Worm (Caenorhabditis elegans) whole organism, young adult: ENCODE data around the gene srsx-39.

Source experiments
- B0019.2 ChIP-seq: fragments of 200-800 bp; sonication (Bioruptor generic); conservative IDR thresholded peaks from 2 replicates; pipeline ENCODE4 v1.3.6; 2022; ENCODE audit warnings: missing genetic modification reagents, missing genetic modification characterization, missing compliant biosample characterization
- B0261.1 ChIP-seq: sonication (generic microtip); optimal IDR thresholded peaks from 2 replicates; lab custom pipeline; 2016; ENCODE audit warnings: mild to moderate bottlenecking, missing genetic modification characterization, moderate library complexity, missing compliant biosample characterization
- C17E4.6 ChIP-seq: fragments of 200-800 bp; sonication (Bioruptor generic); IDR thresholded peaks from 2 replicates; pipeline ENCODE4 v1.3.6; 2022; ENCODE audit warnings: missing genetic modification reagents, missing genetic modification characterization, missing compliant biosample characterization
- D2030.7 ChIP-seq: fragments of 200-800 bp; sonication (Bioruptor generic); IDR thresholded peaks from 2 replicates; pipeline ENCODE4 v1.3.6; 2022; ENCODE audit warnings: missing genetic modification reagents, missing genetic modification characterization, missing compliant biosample characterization
- Y79H2A.3 ChIP-seq: fragments of 200-800 bp; sonication (Bioruptor generic); conservative IDR thresholded peaks from 2 replicates; pipeline ENCODE4 v1.3.6; 2022; ENCODE audit warnings: missing genetic modification reagents, missing genetic modification characterization, missing compliant biosample characterization
- ZK185.1 ChIP-seq: sonication (generic microtip); optimal IDR thresholded peaks from 2 replicates; lab custom pipeline; 2016; ENCODE audit warnings: mild to moderate bottlenecking, missing genetic modification characterization, missing compliant biosample characterization; ENCODE audit not compliant: poor library complexity, severe bottlenecking
- akir-1 ChIP-seq: fragments of 200-800 bp; sonication (Bioruptor generic); optimal IDR thresholded peaks from 2 replicates; lab custom pipeline; 2018; ENCODE audit warnings: mild to moderate bottlenecking, missing genetic modification characterization, moderate library complexity, missing compliant biosample characterization
- aptf-2 ChIP-seq: fragments of 200-800 bp; sonication (Bioruptor generic); conservative IDR thresholded peaks from 2 replicates; pipeline ENCODE4 v1.3.6; 2022; ENCODE audit warnings: missing genetic modification reagents, missing genetic modification characterization, missing compliant biosample characterization
- aptf-3 ChIP-seq: fragments of 200-800 bp; sonication (Bioruptor generic); IDR thresholded peaks from 2 replicates; pipeline ENCODE4 v1.3.6; 2022; ENCODE audit warnings: missing genetic modification characterization, missing compliant biosample characterization
- atf-7 ChIP-seq: sonication (generic microtip); optimal IDR thresholded peaks from 2 replicates; lab custom pipeline; 2017; ENCODE audit warnings: mild to moderate bottlenecking, missing genetic modification characterization, missing compliant biosample characterization
- athp-1 ChIP-seq: sonication (generic microtip); optimal IDR thresholded peaks from 2 replicates; lab custom pipeline; 2017; ENCODE audit warnings: mild to moderate bottlenecking, missing genetic modification characterization, missing compliant biosample characterization
- ccch-3 ChIP-seq: fragments of 200-800 bp; sonication (Bioruptor generic); optimal IDR thresholded peaks from 2 replicates; lab custom pipeline; 2018; ENCODE audit warnings: mild to moderate bottlenecking, missing genetic modification characterization, missing compliant biosample characterization
- ceh-100 ChIP-seq: fragments of 200-800 bp; sonication (Bioruptor generic); IDR thresholded peaks from 2 replicates; pipeline ENCODE4 v1.3.6; 2022; ENCODE audit warnings: missing genetic modification reagents, missing genetic modification characterization, missing compliant biosample characterization
- ceh-27 ChIP-seq: fragments of 200-800 bp; sonication (Bioruptor generic); optimal IDR thresholded peaks from 2 replicates; lab custom pipeline; 2018; ENCODE audit warnings: mild to moderate bottlenecking, missing genetic modification characterization, moderate library complexity, missing compliant biosample characterization
- ceh-40 ChIP-seq: fragments of 200-800 bp; sonication (Bioruptor generic); IDR thresholded peaks from 2 replicates; pipeline ENCODE4 v1.3.6; 2022; ENCODE audit warnings: missing genetic modification characterization, missing compliant biosample characterization
- efl-1 ChIP-seq: fragments of 150-350 bp; optimal IDR thresholded peaks from 2 replicates; lab custom pipeline; 2014; ENCODE audit warnings: missing biosample characterization, missing genetic modification reagents, missing genetic modification characterization
- egrh-3 ChIP-seq: fragments of 200-800 bp; sonication (Bioruptor generic); IDR thresholded peaks from 2 replicates; pipeline ENCODE4 v1.3.6; 2022; ENCODE audit warnings: missing genetic modification reagents, missing genetic modification characterization, missing compliant biosample characterization
- ets-4 ChIP-seq: fragments of 200-800 bp; sonication (Bioruptor generic); optimal IDR thresholded peaks from 2 replicates; lab custom pipeline; 2018; ENCODE audit warnings: mild to moderate bottlenecking, missing genetic modification characterization, missing compliant biosample characterization
- fkh-3 ChIP-seq: sonication (generic microtip); optimal IDR thresholded peaks from 2 replicates; lab custom pipeline; 2016; ENCODE audit warnings: mild to moderate bottlenecking, missing genetic modification characterization, missing compliant biosample characterization
- him-1 ChIP-seq: sonication (generic microtip); optimal IDR thresholded peaks from 2 replicates; lab custom pipeline; 2016; ENCODE audit warnings: missing genotype, missing genetic modification reagents, missing genetic modification characterization, missing compliant biosample characterization
- hmg-1.2 ChIP-seq: fragments of 200-800 bp; sonication (Bioruptor generic); IDR thresholded peaks from 2 replicates; pipeline ENCODE4 v1.3.6; 2022; ENCODE audit warnings: missing genetic modification reagents, missing genetic modification characterization, missing compliant biosample characterization
- hsf-1 ChIP-seq: fragments of 200-800 bp; sonication (Bioruptor generic); IDR thresholded peaks from 2 replicates; pipeline ENCODE4 v1.3.6; 2022; ENCODE audit warnings: missing genetic modification reagents, missing genetic modification characterization, missing compliant biosample characterization
- lin-35 ChIP-seq, 3 experiments: fragments of 150-350 bp in 2 of 3; sonication (generic microtip) in 1 of 3; optimal IDR thresholded peaks; 2 replicates each; lab custom pipeline; 2014 to 2018; ENCODE audit warnings: missing biosample characterization in 3 of 3, missing genetic modification characterization in 3 of 3, missing genetic modification reagents in 3 of 3
- madf-3 ChIP-seq: fragments of 200-800 bp; sonication (Bioruptor generic); IDR thresholded peaks from 2 replicates; pipeline ENCODE4 v1.3.6; 2022; ENCODE audit warnings: missing genetic modification reagents, missing genetic modification characterization, missing compliant biosample characterization
- nhr-120 ChIP-seq: fragments of 200-800 bp; sonication (Bioruptor generic); IDR thresholded peaks from 2 replicates; pipeline ENCODE4 v1.3.6; 2022; ENCODE audit warnings: missing genetic modification characterization, missing compliant biosample characterization
- nhr-27 ChIP-seq: fragments of 200-800 bp; sonication (Bioruptor generic); optimal IDR thresholded peaks from 2 replicates; lab custom pipeline; 2018; ENCODE audit warnings: mild to moderate bottlenecking, missing genetic modification characterization, moderate library complexity, missing compliant biosample characterization
- nhr-80 ChIP-seq: sonication (generic microtip); optimal IDR thresholded peaks from 2 replicates; lab custom pipeline; 2016; ENCODE audit warnings: missing genetic modification characterization, missing compliant biosample characterization
- nhr-90 ChIP-seq: sonication (generic microtip); optimal IDR thresholded peaks from 2 replicates; lab custom pipeline; 2016; ENCODE audit warnings: missing genotype, mild to moderate bottlenecking, missing genetic modification characterization, missing compliant biosample characterization
- repo-1 ChIP-seq: sonication (generic microtip); optimal IDR thresholded peaks from 2 replicates; lab custom pipeline; 2017; ENCODE audit warnings: mild to moderate bottlenecking, missing genetic modification characterization, missing compliant biosample characterization
- tlf-1 ChIP-seq: fragments of 200-800 bp; sonication (Bioruptor generic); optimal IDR thresholded peaks from 2 replicates; lab custom pipeline; 2018; ENCODE audit warnings: mild to moderate bottlenecking, missing genetic modification characterization, missing compliant biosample characterization
- xnd-1 ChIP-seq: sonication (generic microtip); optimal IDR thresholded peaks from 2 replicates; lab custom pipeline; 2016; ENCODE audit warnings: missing genotype, missing genetic modification reagents, missing genetic modification characterization, missing compliant biosample characterization
- ztf-22 ChIP-seq: fragments of 200-800 bp; sonication (Bioruptor generic); optimal IDR thresholded peaks from 2 replicates; lab custom pipeline; 2018; ENCODE audit warnings: mild to moderate bottlenecking, missing genetic modification characterization, moderate library complexity, missing compliant biosample characterization
- ztf-28 ChIP-seq: fragments of 200-800 bp; sonication (Bioruptor generic); IDR thresholded peaks from 2 replicates; pipeline ENCODE4 v1.3.6; 2022; ENCODE audit warnings: missing genetic modification reagents, missing genetic modification characterization, missing compliant biosample characterization

The srsx-39 gene

DNA sequence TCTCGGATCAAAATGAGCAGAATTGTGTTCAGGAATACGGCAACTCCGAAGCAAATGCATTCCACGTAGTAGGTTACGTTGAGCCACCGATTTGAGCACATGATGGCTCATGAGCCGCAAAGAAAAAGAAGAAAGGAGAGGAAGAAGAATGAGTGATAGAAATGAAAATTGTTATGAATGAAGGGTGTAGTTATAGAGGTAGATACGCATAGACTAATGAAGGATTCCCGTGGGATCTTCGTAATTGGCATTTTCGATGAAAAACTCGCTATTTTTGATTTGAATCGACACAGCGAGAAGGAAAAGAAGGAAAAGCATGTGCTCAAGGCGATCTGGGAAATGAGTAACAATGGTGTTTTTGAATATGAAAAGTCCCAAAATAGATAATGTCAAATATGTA lies 37.3 kb upstream of the srsx-39 start, which contains the start of gene str-96:
TSS of gene str-96 (minus strand) at position 101 of the 400 bp plus-strand sequence.
- TF ChIP-seq athp-1 (tag; lab: Kevin White, UChicago) = no peak
- no peak for TF ChIP-seq ztf-22 (GFP tag; lab: Kevin White, UChicago)
- no peak for TF ChIP-seq lin-35 (GFP tag; optimal IDR thresholded peaks at IDR 0.05; lab: Kevin White, UChicago)
- no peak for TF ChIP-seq B0019.2
- TF ChIP-seq him-1 (tag; lab: Kevin White, UChicago) = no peak

DNA sequence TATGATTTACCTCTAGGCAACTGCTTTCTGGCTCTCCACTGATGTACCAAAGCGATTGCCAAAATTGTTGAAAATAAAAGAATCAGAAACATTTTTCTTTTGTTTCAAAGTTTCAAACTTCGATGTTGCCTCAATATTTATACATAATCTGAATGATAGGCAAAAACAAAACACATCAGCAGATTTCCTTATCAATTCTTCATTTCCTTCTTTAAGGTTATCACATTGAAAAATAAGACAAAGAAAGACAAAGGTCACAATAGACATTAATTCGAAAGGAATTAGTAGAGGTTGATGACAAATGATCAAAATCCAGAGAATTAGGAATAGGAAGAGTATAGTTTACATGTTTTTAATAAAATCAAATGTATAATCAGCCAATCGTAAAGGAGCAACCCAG lies 34.4 kb upstream of the srsx-39 start, which contains the start of gene cyp-34A2:
TSS of gene cyp-34A2 (minus strand) at position 101 of the 400 bp plus-strand sequence.
- no peak for TF ChIP-seq egrh-3
- TF ChIP-seq hsf-1 (GFP tag; lab: Robert Waterston, UW) = no peak
- no peak for TF ChIP-seq aptf-3 (GFP tag; lab: Robert Waterston, UW)
- no peak for TF ChIP-seq efl-1
- TF ChIP-seq fkh-3 = no peak
- TF ChIP-seq D2030.7 (GFP tag; lab: Robert Waterston, UW) = no peak

DNA sequence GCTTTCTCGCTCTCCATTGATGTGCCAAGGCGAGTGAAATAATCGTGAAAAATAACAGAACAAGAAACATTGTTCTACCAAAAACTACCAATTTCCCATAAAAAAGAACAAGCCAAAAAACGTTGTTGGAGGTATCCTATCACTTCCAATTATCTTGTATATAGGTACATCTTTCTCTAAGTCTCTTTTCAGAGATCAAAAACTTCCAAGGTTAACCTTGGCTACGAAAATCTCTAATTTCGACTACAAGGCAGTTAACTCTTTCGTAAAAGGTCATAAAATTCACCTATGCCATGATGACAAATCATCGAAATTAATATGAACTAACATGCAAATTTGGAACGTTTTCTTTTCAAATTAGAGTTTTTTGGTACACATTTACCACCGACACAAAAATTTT lies 31.3 kb upstream of the srsx-39 start, which contains the start of gene cyp-34A1:
TSS of gene cyp-34A1 (minus strand) at position 101 of the 400 bp plus-strand sequence.
- TF ChIP-seq nhr-90 (tag; lab: Kevin White, UChicago) = no peak
- no peak for TF ChIP-seq nhr-27 (tag; lab: Kevin White, UChicago)
- no peak for TF ChIP-seq ceh-100 (GFP tag; lab: Robert Waterston, UW)
- TF ChIP-seq Y79H2A.3 (GFP tag; lab: Robert Waterston, UW) = no peak
- TF ChIP-seq C17E4.6 (GFP tag; lab: Robert Waterston, UW) = no peak
- no peak for TF ChIP-seq atf-7 (tag; lab: Kevin White, UChicago)
- no peak for TF ChIP-seq ccch-3
- no peak for TF ChIP-seq hsf-1 (GFP tag; lab: Robert Waterston, UW)
- TF ChIP-seq ets-4 = no peak
- no peak for TF ChIP-seq aptf-2 (GFP tag; lab: Robert Waterston, UW)
- TF ChIP-seq nhr-120 = no peak
- no peak for TF ChIP-seq tlf-1
- TF ChIP-seq ztf-28 (GFP tag; lab: Robert Waterston, UW) = no peak
- TF ChIP-seq ceh-27 (GFP tag; lab: Kevin White, UChicago) = no peak
- TF ChIP-seq akir-1 = no peak
- TF ChIP-seq madf-3 (GFP tag; lab: Robert Waterston, UW) = no peak
- TF ChIP-seq xnd-1 (tag; lab: Kevin White, UChicago) = no peak
- no peak for TF ChIP-seq hmg-1.2 (GFP tag; lab: Robert Waterston, UW)

DNA sequence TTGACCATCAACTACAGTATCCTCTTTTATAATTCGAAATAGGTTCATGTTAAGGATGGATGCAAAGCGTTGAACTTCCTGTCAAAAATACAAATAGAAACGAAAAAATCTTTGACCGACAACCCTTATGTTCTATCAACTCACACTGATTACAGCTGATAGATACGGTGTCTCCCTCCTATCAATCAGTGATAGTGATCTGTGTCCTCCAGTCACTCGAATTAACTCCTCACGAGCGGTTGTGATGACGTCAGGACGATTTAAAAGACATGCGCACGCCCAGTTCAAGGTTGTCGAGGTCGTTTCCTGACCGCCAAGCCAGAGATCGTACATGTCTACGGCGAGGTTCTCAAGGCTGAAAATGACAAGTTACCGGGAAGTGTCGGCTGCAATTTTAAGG lies 29.4 kb upstream of the srsx-39 start:
- TF ChIP-seq nhr-80 (tag; lab: Kevin White, UChicago) = peak; percentile 59
- TF ChIP-seq egrh-3 = no peak
- 0 out of 2 replicates have a peak, but pooled peaks have one; percentile 7 for TF ChIP-seq madf-3 (GFP tag; lab: Robert Waterston, UW)
- peak; percentile 89 for TF ChIP-seq atf-7 (tag; lab: Kevin White, UChicago)

DNA sequence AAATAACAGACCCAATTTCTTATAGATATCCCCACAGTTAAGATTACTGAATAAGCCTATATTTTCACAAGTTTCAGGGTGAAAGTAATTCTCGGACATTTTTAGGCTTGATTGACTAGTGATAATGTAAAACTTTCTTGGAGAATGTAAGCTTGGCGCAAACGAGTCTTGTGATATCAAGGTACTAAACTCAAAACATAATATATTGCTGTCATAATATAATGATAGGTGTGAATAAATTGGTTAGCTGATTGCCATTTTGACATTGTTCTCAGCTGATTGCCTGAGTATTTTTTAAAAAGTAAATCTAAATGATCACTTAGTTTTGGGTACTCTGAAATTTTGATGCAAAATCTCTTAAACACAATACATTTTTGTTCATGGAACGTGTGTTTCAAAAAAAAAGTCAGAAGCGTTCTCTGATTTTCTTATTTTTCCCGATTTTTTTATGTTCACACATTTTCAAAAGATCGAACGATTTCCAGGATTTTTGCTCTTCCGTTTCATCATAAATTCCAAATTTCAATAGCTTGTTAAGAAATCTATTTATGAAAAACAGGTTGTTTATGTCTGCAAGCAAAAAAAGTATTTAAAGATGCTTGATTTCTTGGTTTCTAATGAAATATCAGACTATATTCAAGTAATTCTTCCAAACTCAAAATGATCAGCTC lies 24.8 kb upstream of the srsx-39 start, which contains the start of the genes srw-19 and srx-51:
TSS of gene srw-19 (minus strand) at position 101 of the 671 bp plus-strand sequence.
TSS of gene srx-51 (plus strand) at position 621 of the 671 bp plus-strand sequence.
- TF ChIP-seq B0261.1 (tag; lab: Kevin White, UChicago) = no peak
- TF ChIP-seq ceh-40 (GFP tag; lab: Robert Waterston, UW) = no peak
- no peak for TF ChIP-seq repo-1 (tag; lab: Kevin White, UChicago)
- TF ChIP-seq ZK185.1 (tag; lab: Kevin White, UChicago) = no peak
